Worm (Caenorhabditis elegans): Measurements from ENCODE around the gene cdh-3.

DNA sequence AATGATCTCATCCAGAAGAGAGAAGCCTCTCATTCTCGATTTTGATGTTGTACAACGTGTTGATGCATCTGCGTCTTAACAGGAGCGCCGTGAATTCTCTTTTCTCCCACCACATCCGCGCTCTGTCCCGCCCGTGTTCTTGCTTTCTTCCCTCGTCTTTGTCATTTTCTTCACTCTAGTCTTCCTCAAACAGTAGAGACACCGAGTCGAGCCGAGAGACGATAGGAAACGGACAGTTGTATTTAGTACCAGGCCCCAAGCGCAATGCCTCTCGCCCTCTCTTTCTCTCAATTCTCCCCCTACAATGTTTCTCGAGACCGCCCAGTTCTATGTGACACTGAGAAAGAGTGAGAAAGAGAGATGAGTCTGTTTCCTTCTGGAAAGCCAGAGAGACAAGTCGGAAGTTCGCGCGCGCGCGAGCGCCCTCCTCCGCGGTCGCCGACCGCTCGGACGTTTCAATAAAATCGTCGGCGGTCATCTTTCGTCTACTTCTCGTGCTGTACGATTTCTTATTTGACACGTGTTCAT is 24.6 kb downstream of the cdh-3 start, which contains the start of gene ZK112.4:
- TF ChIP-seq F37D6.2 (tag; optimal IDR thresholded peaks at IDR 0.05) (peak; percentile 48), lim-7 (GFP tag; IDR thresholded peaks at IDR 0.05) (0 out of 2 replicates have a peak, but pooled peaks have one; percentile 38), ama-1 (optimal IDR thresholded peaks at IDR 0.05) (peak; percentile 72), unc-39 (tag; optimal IDR thresholded peaks at IDR 0.05) (no peak), egl-43 (GFP tag; IDR thresholded peaks at IDR 0.05) (peak; percentile 49; the same call in 1 of the 2 replicates), lin-39 (tag; optimal IDR thresholded peaks at IDR 0.05) (no peak), egl-27 (tag; optimal IDR thresholded peaks at IDR 0.05) (no peak), nhr-11 (tag; optimal IDR thresholded peaks at IDR 0.05) (peak; percentile 91), nhr-41 (GFP tag; IDR thresholded peaks at IDR 0.05) (no peak), zip-11 (GFP tag; IDR thresholded peaks at IDR 0.05) (no peak), lin-13 (GFP tag; optimal IDR thresholded peaks at IDR 0.05) (no peak), ztf-11 (tag; optimal IDR thresholded peaks at IDR 0.05) (no peak)
